Fruit fly (Drosophila melanogaster) whole organism, embryonic: Measurements from ENCODE around the gene CG34269.

ENCODE experiments used
- ATbp ChIP-seq: fragments of 200-800 bp; sonication (Bioruptor generic); optimal IDR thresholded peaks from 2 replicates; lab custom pipeline; 2017; ENCODE audit warnings: missing biosample characterization, mild to moderate bottlenecking, missing genetic modification characterization, missing genetic modification reagents
- Antp ChIP-seq: fragments of 200-800 bp; sonication (Bioruptor generic); optimal IDR thresholded peaks from 3 replicates; lab custom pipeline; 2016; ENCODE audit warnings: missing biosample characterization, missing genetic modification characterization
- Awh ChIP-seq: fragments of 200-800 bp; sonication (Bioruptor generic); IDR thresholded peaks from 2 replicates; pipeline ENCODE4, ENCODE4 v1.3.6; 2022; ENCODE audit warnings: missing biosample characterization, missing genetic modification characterization
- Blimp-1 ChIP-seq: fragments of 200-800 bp; sonication (Bioruptor generic); optimal IDR thresholded peaks from 3 replicates; lab custom pipeline; 2018; ENCODE audit warnings: missing biosample characterization, missing genetic modification characterization, mild to moderate bottlenecking, moderate library complexity, missing genetic modification reagents
- BtbVII ChIP-seq: fragments of 200-800 bp; sonication (Bioruptor generic); optimal IDR thresholded peaks from 3 replicates; lab custom pipeline; 2017; ENCODE audit warnings: missing biosample characterization, mild to moderate bottlenecking, missing genetic modification characterization
- CG10209 ChIP-seq: fragments of 200-800 bp; sonication (Bioruptor generic); optimal IDR thresholded peaks from 3 replicates; lab custom pipeline; 2017; ENCODE audit warnings: missing biosample characterization, mild to moderate bottlenecking, missing genetic modification characterization, missing genetic modification reagents
- CG10366 ChIP-seq: fragments of 200-800 bp; sonication (Bioruptor generic); IDR thresholded peaks from 2 replicates; pipeline ENCODE4 v1.3.6; 2022; ENCODE audit warnings: missing biosample characterization, missing genetic modification characterization
- CG11247 ChIP-seq: fragments of 200-800 bp; sonication (Bioruptor generic); IDR thresholded peaks from 2 replicates; pipeline ENCODE4 v1.3.6; 2022; ENCODE audit warnings: missing biosample characterization, missing genetic modification characterization
- CG1233 ChIP-seq: fragments of 200-800 bp; sonication (Bioruptor generic); optimal IDR thresholded peaks from 4 replicates; lab custom pipeline; 2018; ENCODE audit warnings: missing biosample characterization, mild to moderate bottlenecking, missing genetic modification characterization
- CG13424 ChIP-seq: fragments of 200-800 bp; sonication (Bioruptor generic); optimal IDR thresholded peaks from 2 replicates; lab custom pipeline; 2019; ENCODE audit warnings: missing biosample characterization, mild to moderate bottlenecking, missing genetic modification characterization, moderate library complexity
- CG15601 ChIP-seq: fragments of 200-800 bp; sonication (Bioruptor generic); optimal IDR thresholded peaks from 3 replicates; lab custom pipeline; 2019; ENCODE audit warnings: missing biosample characterization, mild to moderate bottlenecking, missing genetic modification characterization, moderate library complexity
- CG17802 ChIP-seq: fragments of 200-800 bp; sonication (Bioruptor generic); optimal IDR thresholded peaks from 2 replicates; lab custom pipeline; 2018; ENCODE audit warnings: missing biosample characterization, mild to moderate bottlenecking, missing genetic modification characterization, moderate library complexity
- CG3065 ChIP-seq: fragments of 200-800 bp; sonication (Bioruptor generic); optimal IDR thresholded peaks from 2 replicates; lab custom pipeline; 2016; ENCODE audit warnings: missing biosample characterization, missing genetic modification characterization
- CG32772 ChIP-seq: fragments of 200-800 bp; sonication (Bioruptor generic); IDR thresholded peaks from 2 replicates; pipeline ENCODE4 v1.3.6; 2022; ENCODE audit warnings: missing biosample characterization, missing genetic modification characterization
- CG34422 ChIP-seq: fragments of 200-800 bp; sonication (Bioruptor generic); IDR thresholded peaks from 3 replicates; pipeline ENCODE4 v1.3.6; 2022; ENCODE audit warnings: missing biosample characterization, missing genetic modification characterization
- CG4360 ChIP-seq: fragments of 200-800 bp; sonication (Bioruptor generic); IDR thresholded peaks from 2 replicates; pipeline ENCODE4 v1.3.6; 2022; ENCODE audit warnings: missing biosample characterization, missing genetic modification characterization
- CG4424 ChIP-seq: fragments of 200-800 bp; sonication (Bioruptor generic); optimal IDR thresholded peaks from 3 replicates; lab custom pipeline; 2016; ENCODE audit warnings: missing biosample characterization, missing genetic modification characterization
- CG6689 ChIP-seq: fragments of 200-800 bp; sonication (Bioruptor generic); IDR thresholded peaks from 2 replicates; pipeline ENCODE4 v1.3.6; 2022; ENCODE audit warnings: missing biosample characterization, missing genetic modification characterization
- CG8388 ChIP-seq: fragments of 200-800 bp; sonication (Bioruptor generic); optimal IDR thresholded peaks from 2 replicates; lab custom pipeline; 2019; ENCODE audit warnings: missing biosample characterization, mild to moderate bottlenecking, missing genetic modification characterization, moderate library complexity
- CG9437 ChIP-seq: fragments of 200-800 bp; sonication (Bioruptor generic); optimal IDR thresholded peaks from 2 replicates; lab custom pipeline; 2018; ENCODE audit warnings: missing biosample characterization, mild to moderate bottlenecking, missing genetic modification characterization
- Dll ChIP-seq: fragments of 200-800 bp; sonication (Bioruptor generic); IDR thresholded peaks from 4 replicates; pipeline ENCODE4 v1.3.6; 2022; ENCODE audit warnings: missing biosample characterization, missing genetic modification characterization; ENCODE audit not compliant: partially characterized antibody
- Ets65A ChIP-seq: fragments of 200-800 bp; sonication (Bioruptor generic); peaks from one replicate; lab custom pipeline; 2016; ENCODE audit warnings: missing biosample characterization, missing genetic modification characterization
- H15 ChIP-seq: fragments of 200-800 bp; sonication (Bioruptor generic); IDR thresholded peaks from 3 replicates; pipeline ENCODE4 v1.3.6; 2022; ENCODE audit warnings: missing biosample characterization, missing genetic modification characterization
- HHEX ChIP-seq: fragments of 200-800 bp; sonication (Bioruptor generic); optimal IDR thresholded peaks from 3 replicates; lab custom pipeline; 2017; ENCODE audit warnings: missing biosample characterization, mild to moderate bottlenecking, missing genetic modification characterization, missing genetic modification reagents
- Hmx ChIP-seq: fragments of 200-800 bp; sonication (Bioruptor generic); optimal IDR thresholded peaks from 2 replicates; lab custom pipeline; 2016; ENCODE audit warnings: missing biosample characterization, missing genetic modification characterization
- Hr51 ChIP-seq, 2 experiments: fragments of 200-800 bp; sonication (Bioruptor generic); optimal IDR thresholded peaks; 2 replicates in 1 of 2; 3 replicates in 1 of 2; lab custom pipeline; 2016 to 2018; ENCODE audit warnings: missing biosample characterization in 2 of 2, missing genetic modification characterization in 2 of 2, mild to moderate bottlenecking in 1 of 2, moderate library complexity in 1 of 2
- Lim3 ChIP-seq: fragments of 200-800 bp; sonication (Bioruptor generic); IDR thresholded peaks from 2 replicates; pipeline ENCODE4 v1.3.6; 2022; ENCODE audit warnings: missing biosample characterization, missing genetic modification characterization
- Ptx1 ChIP-seq: fragments of 200-800 bp; sonication (Bioruptor generic); IDR thresholded peaks from 2 replicates; pipeline ENCODE4 v1.3.6; 2022; ENCODE audit warnings: missing biosample characterization, missing genetic modification characterization
- Rx ChIP-seq: fragments of 200-800 bp; sonication (Bioruptor generic); IDR thresholded peaks from 2 replicates; pipeline ENCODE4 v1.3.6; 2022; ENCODE audit warnings: missing biosample characterization, missing genetic modification characterization
- Sin3A ChIP-seq: fragments of >200 bp; optimal IDR thresholded peaks from 2 replicates; lab custom pipeline; 2018
- Sox100B ChIP-seq: fragments of 200-800 bp; sonication (Bioruptor generic); optimal IDR thresholded peaks from 3 replicates; lab custom pipeline; 2018; ENCODE audit warnings: missing biosample characterization, mild to moderate bottlenecking, missing genetic modification characterization
- ara ChIP-seq: fragments of 200-800 bp; sonication (Bioruptor generic); IDR thresholded peaks from 2 replicates; pipeline ENCODE4 v1.3.6; 2022; ENCODE audit warnings: missing biosample characterization, missing genetic modification characterization
- ase ChIP-seq: fragments of 200-800 bp; sonication (Bioruptor generic); IDR thresholded peaks from 3 replicates; pipeline ENCODE4 v1.3.6; 2022; ENCODE audit warnings: missing biosample characterization, missing genetic modification characterization
- croc ChIP-seq: fragments of 200-800 bp; sonication (Bioruptor generic); conservative IDR thresholded peaks from 3 replicates; pipeline ENCODE4 v1.3.6; 2022; ENCODE audit warnings: missing biosample characterization, missing genetic modification characterization
- dimm ChIP-seq: fragments of 200-800 bp; sonication (Bioruptor generic); IDR thresholded peaks from 2 replicates; pipeline ENCODE4 v1.3.6; 2022; ENCODE audit warnings: missing biosample characterization, missing genetic modification characterization
- ewg ChIP-seq: fragments of 200-800 bp; sonication (Bioruptor generic); optimal IDR thresholded peaks from 3 replicates; lab custom pipeline; 2017; ENCODE audit warnings: mild to moderate bottlenecking, missing biosample characterization, missing genetic modification reagents, missing genetic modification characterization
- gce ChIP-seq: fragments of 200-800 bp; sonication (Bioruptor generic); IDR thresholded peaks from 3 replicates; pipeline ENCODE4 v1.3.6; 2022; ENCODE audit warnings: missing biosample characterization, missing genetic modification characterization
- gem ChIP-seq: fragments of 200-800 bp; sonication (Bioruptor generic); optimal IDR thresholded peaks from 2 replicates; lab custom pipeline; 2019; ENCODE audit warnings: missing biosample characterization, mild to moderate bottlenecking, missing genetic modification characterization, moderate library complexity
- grau ChIP-seq: fragments of 200-800 bp; optimal IDR thresholded peaks from 3 replicates; lab custom pipeline; 2019; ENCODE audit warnings: missing biosample characterization, mild to moderate bottlenecking, missing genetic modification characterization, moderate library complexity
- grn ChIP-seq: fragments of 200-800 bp; sonication (Bioruptor generic); optimal IDR thresholded peaks from 3 replicates; lab custom pipeline; 2017; ENCODE audit warnings: missing biosample characterization, missing genetic modification characterization
- inv ChIP-seq: fragments of 200-800 bp; sonication (Bioruptor generic); IDR thresholded peaks from 2 replicates; pipeline ENCODE4 v1.3.6; 2022; ENCODE audit warnings: missing biosample characterization, missing genetic modification characterization; ENCODE audit not compliant: partially characterized antibody
- lola ChIP-seq, 3 experiments: fragments of >200 bp in 2 of 3; fragments of 200-800 bp in 1 of 3; sonication (Bioruptor generic) in 1 of 3; optimal IDR thresholded peaks; 2 replicates each; lab custom pipeline; 2017 to 2019; ENCODE audit warnings: missing biosample characterization in 3 of 3, missing genetic modification characterization in 3 of 3, mild to moderate bottlenecking in 1 of 3, moderate library complexity in 1 of 3
- oc ChIP-seq: fragments of 200-800 bp; sonication (Bioruptor generic); optimal IDR thresholded peaks from 2 replicates; lab custom pipeline; 2018; ENCODE audit warnings: missing biosample characterization, mild to moderate bottlenecking, missing genetic modification characterization, moderate library complexity
- shn ChIP-seq: fragments of 200-800 bp; sonication (Bioruptor generic); optimal IDR thresholded peaks from 3 replicates; lab custom pipeline; 2016; ENCODE audit warnings: missing biosample characterization, missing genetic modification characterization
- sisA ChIP-seq: fragments of 200-800 bp; sonication (Bioruptor generic); IDR thresholded peaks from 2 replicates; pipeline ENCODE4 v1.3.6; 2022; ENCODE audit warnings: missing biosample characterization, missing genetic modification characterization
- stc ChIP-seq: fragments of 200-800 bp; sonication (Bioruptor generic); IDR thresholded peaks from 2 replicates; pipeline ENCODE4 v1.3.6; 2022; ENCODE audit warnings: missing biosample characterization, missing genetic modification characterization
- tgo ChIP-seq: fragments of 200-800 bp; sonication (Bioruptor generic); IDR thresholded peaks from 3 replicates; pipeline ENCODE4 v1.3.6; 2022; ENCODE audit warnings: missing biosample characterization, missing genetic modification characterization
- tin ChIP-seq: fragments of 200-800 bp; sonication (Bioruptor generic); optimal IDR thresholded peaks from 3 replicates; lab custom pipeline; 2016; ENCODE audit warnings: missing biosample characterization, missing genetic modification characterization
- tx ChIP-seq: fragments of 200-800 bp; sonication (Bioruptor generic); optimal IDR thresholded peaks from 2 replicates; lab custom pipeline; 2016; ENCODE audit warnings: missing biosample characterization, missing genetic modification characterization

Gene CG34269

DNA sequence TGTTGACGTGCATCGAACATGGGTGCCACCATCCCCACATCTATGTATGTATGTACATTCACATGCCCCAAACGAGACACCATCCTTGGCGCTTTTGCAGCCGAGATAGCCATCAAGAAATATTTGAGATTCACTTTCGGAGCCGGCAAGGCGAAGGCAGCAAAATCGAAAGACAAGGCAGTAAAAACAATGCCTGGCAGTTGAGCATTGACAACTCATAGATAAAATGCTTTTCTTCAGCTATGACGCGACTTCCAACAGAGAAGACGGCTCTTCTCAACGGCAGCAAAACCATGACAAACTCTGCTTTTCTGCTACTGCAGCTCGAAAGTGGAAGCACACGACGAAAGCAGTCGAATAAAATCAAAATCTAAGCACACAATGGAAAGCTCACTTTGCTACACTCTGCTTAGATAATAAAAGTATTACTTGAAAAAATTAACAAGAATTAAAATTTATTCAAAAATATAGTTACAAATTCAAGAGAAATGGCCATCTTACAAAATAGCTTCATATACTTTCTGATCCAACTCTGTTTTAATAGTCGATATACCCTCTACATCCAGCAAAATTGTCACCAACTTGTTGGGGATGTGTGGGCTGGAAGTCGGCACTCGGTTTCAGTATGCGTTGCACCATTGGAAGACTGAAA is 11.1 kb upstream of the CG34269 start (continued):
- TF ChIP-seq CG32772 (GFP tag; lab: Robert Waterston, UW) (peak; percentile 43; the same call in 1 of the 2 replicates), Dll (no peak), sisA (GFP tag; lab: Robert Waterston, UW) (peak; percentile 64), CG15601 (tag; lab: Kevin White, UChicago) (peak; percentile 20), Sin3A (no peak), CG8388 (GFP tag; lab: Kevin White, UChicago) (peak; percentile 31), CG10209 (GFP tag; lab: Kevin White, UChicago) (no peak), grn (no peak), BtbVII (GFP tag; lab: Kevin White, UChicago) (no peak), stc (GFP tag; lab: Robert Waterston, UW) (peak; percentile 58; the same call in 1 of the 2 replicates), CG1233 (GFP tag; lab: Kevin White, UChicago) (peak; percentile 4), CG4424 (GFP tag; lab: Kevin White, UChicago) (peak; percentile 25), Sox100B (peak; percentile 52), shn (GFP tag; lab: Kevin White, UChicago) (no peak), ewg (GFP tag; lab: Kevin White, UChicago) (peak; percentile 32), lola (GFP tag; optimal IDR thresholded peaks at IDR 0.05; lab: Kevin White, UChicago) (peak in 1 of 3 experiments; percentile 3), Hmx (GFP tag; lab: Kevin White, UChicago) (no peak), CG34422 (GFP tag; lab: Robert Waterston, UW) (peak; percentile 38; the same call in 2 of the 3 replicates), Ets65A (GFP tag; lab: Kevin White, UChicago) (peak; percentile 21), tx (GFP tag; lab: Kevin White, UChicago) (no peak), tgo (GFP tag; lab: Robert Waterston, UW) (peak; percentile 34; the same call in 2 of the 3 replicates), tin (GFP tag; lab: Kevin White, UChicago) (peak; percentile 16), inv (no peak), HHEX (GFP tag; lab: Kevin White, UChicago) (no peak), Awh (GFP tag; lab: Robert Waterston, UW) (peak; percentile 82), CG6689 (GFP tag; lab: Robert Waterston, UW) (peak; percentile 57; the same call in 1 of the 2 replicates), CG11247 (GFP tag; lab: Robert Waterston, UW) (no peak), CG10366 (GFP tag; lab: Robert Waterston, UW) (peak; percentile 54), CG9437 (peak; percentile 15), CG3065 (GFP tag; lab: Kevin White, UChicago) (no peak), H15 (GFP tag; lab: Robert Waterston, UW) (peak; percentile 42; the same call in 1 of the 3 replicates), oc (tag; lab: Kevin White, UChicago) (peak; percentile 29), ATbp (GFP tag; lab: Kevin White, UChicago) (peak; percentile 72), grau (tag; lab: Kevin White, UChicago) (peak; percentile 14), croc (GFP tag; lab: Robert Waterston, UW) (peak; percentile 62), dimm (GFP tag; lab: Robert Waterston, UW) (0 out of 2 replicates have a peak, but pooled peaks have one; percentile 14), Rx (GFP tag; lab: Robert Waterston, UW) (peak; percentile 29; the same call in 1 of the 2 replicates), gce (GFP tag; lab: Robert Waterston, UW) (no peak), gem (peak; percentile 52), ase (GFP tag; lab: Robert Waterston, UW) (peak; percentile 46; the same call in 1 of the 3 replicates), Ptx1 (peak; percentile 59), Antp (GFP tag; lab: Kevin White, UChicago) (no peak), ara (peak; percentile 24; the same call in 1 of the 2 replicates), Blimp-1 (peak; percentile 46), Lim3 (GFP tag; lab: Robert Waterston, UW) (peak; percentile 10; the same call in 1 of the 2 replicates), Hr51 (GFP tag; optimal IDR thresholded peaks at IDR 0.05; lab: Kevin White, UChicago) (peak in 1 of 2 experiments; percentile 23), CG17802 (tag; lab: Kevin White, UChicago) (peak; percentile 19), CG4360 (GFP tag; lab: Robert Waterston, UW) (0 out of 2 replicates have a peak, but pooled peaks have one; percentile 22), CG13424 (peak; percentile 19)
